Worm (Caenorhabditis elegans) whole organism, L4 larva: Measurements from ENCODE around the gene ccep-97.

Source experiments
- D1046.2 ChIP-seq: fragments of 200-800 bp; sonication (Bioruptor generic); IDR thresholded peaks from 2 replicates; pipeline ENCODE4 v1.3.6; 2022; ENCODE audit warnings: missing genetic modification characterization, missing compliant biosample characterization
- ama-1 ChIP-seq: fragments of 150-350 bp; optimal IDR thresholded peaks from 2 replicates; lab custom pipeline; 2014; ENCODE audit warnings: inconsistent platforms, mixed read lengths
- daf-12 ChIP-seq: fragments of 150-350 bp; optimal IDR thresholded peaks from 2 replicates; lab custom pipeline; 2014; ENCODE audit warnings: missing biosample characterization, missing genetic modification reagents, missing genetic modification characterization
- daf-16 ChIP-seq, 3 experiments: sonication (generic microtip); optimal IDR thresholded peaks; 2 replicates each; lab custom pipeline; 2016 to 2017; ENCODE audit warnings: missing genetic modification characterization in 3 of 3, missing genetic modification reagents in 3 of 3, mild to moderate bottlenecking in 2 of 3, missing compliant biosample characterization in 2 of 3, missing biosample characterization in 1 of 3, moderate library complexity in 1 of 3
- jun-1 ChIP-seq: fragments of 150-350 bp; optimal IDR thresholded peaks from 2 replicates; lab custom pipeline; 2014; ENCODE audit warnings: missing biosample characterization, missing genetic modification reagents, missing genetic modification characterization
- madf-5 ChIP-seq, 2 experiments: fragments of 200-800 bp; sonication (Bioruptor generic); IDR thresholded peaks; 2 replicates each; pipeline ENCODE4 v1.3.6; 2022; ENCODE audit warnings: missing compliant biosample characterization in 2 of 2, missing genetic modification characterization in 2 of 2
- nhr-237 ChIP-seq: sonication (generic microtip); optimal IDR thresholded peaks from 2 replicates; lab custom pipeline; 2017; ENCODE audit warnings: missing biosample characterization, missing genetic modification characterization
- pha-4 ChIP-seq, 2 experiments: fragments of 150-350 bp in 1 of 2; fragments of 200-800 bp in 1 of 2; sonication (Bioruptor generic) in 1 of 2; IDR thresholded peaks in 1 of 2; optimal IDR thresholded peaks in 1 of 2; 2 replicates each; pipeline versions ENCODE4 v1.3.6 to Lab custom; 2014 to 2022; ENCODE audit warnings: missing genetic modification characterization in 2 of 2, missing genetic modification reagents in 2 of 2, missing biosample characterization in 1 of 2, missing compliant biosample characterization in 1 of 2
- pqm-1 ChIP-seq: sonication (generic microtip); optimal IDR thresholded peaks from 2 replicates; lab custom pipeline; 2017; ENCODE audit warnings: missing biosample characterization, missing genetic modification characterization
- set-16 ChIP-seq: fragments of 200-800 bp; sonication (Bioruptor generic); IDR thresholded peaks from 2 replicates; pipeline ENCODE4 v1.3.6; 2022; ENCODE audit warnings: missing genetic modification reagents, missing genetic modification characterization, missing compliant biosample characterization

DNA sequence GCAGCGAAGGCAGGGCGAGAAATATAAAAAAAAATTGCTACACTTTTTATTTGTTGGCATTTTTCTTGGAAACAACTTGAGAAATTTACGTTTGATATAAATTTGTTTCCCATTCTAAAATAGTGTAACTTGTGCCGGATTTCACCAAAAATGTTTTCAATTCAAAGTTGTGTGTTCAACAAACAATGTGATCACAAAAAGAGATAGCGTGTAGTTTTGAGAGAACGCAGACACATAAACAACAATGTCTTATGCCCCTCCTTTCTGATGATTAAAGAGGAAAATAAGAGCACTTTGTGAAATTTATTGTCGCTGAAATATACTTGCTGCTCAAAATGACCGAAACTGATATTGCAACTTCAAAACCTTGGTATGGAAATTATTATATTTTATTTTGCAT is 29.0 kb upstream of the ccep-97 start, which contains the start of gene abhd-5.1:
- TF ChIP-seq pqm-1 (no peak), daf-16 (GFP tag; optimal IDR thresholded peaks at IDR 0.05; lab: Kevin White, UChicago) (peak in 1 of 2 experiments; percentile 85), daf-16 (tag; optimal IDR thresholded peaks at IDR 0.05; lab: Kevin White, UChicago) (peak; percentile 88), set-16 (no peak), D1046.2 (GFP tag; lab: Robert Waterston, UW) (no peak), jun-1 (tag; lab: Kevin White, UChicago) (no peak), pha-4 (GFP tag; IDR thresholded peaks at IDR 0.05; lab: Robert Waterston, UW) (no peak), pha-4 (tag; optimal IDR thresholded peaks at IDR 0.05; lab: Kevin White, UChicago) (no peak), ama-1 (no peak), daf-12 (no peak), nhr-237 (no peak), madf-5 (GFP tag; IDR thresholded peaks at IDR 0.05; lab: Robert Waterston, UW) (no peak)
